Fruit fly (Drosophila melanogaster) whole organism, embryonic: Measurements from ENCODE around the gene Aef1.

ENCODE experiments used
- B-H1 ChIP-seq: fragments of 200-800 bp; sonication (Bioruptor generic); IDR thresholded peaks from 3 replicates; pipeline ENCODE4 v1.3.6; 2022; ENCODE audit warnings: missing biosample characterization, missing genetic modification characterization
- CG11456 ChIP-seq: fragments of 200-800 bp; sonication (Bioruptor generic); IDR thresholded peaks from 3 replicates; pipeline ENCODE4 v1.3.6; 2022; ENCODE audit warnings: missing biosample characterization, missing genetic modification characterization
- CG11504 ChIP-seq: fragments of 200-800 bp; sonication (Bioruptor generic); optimal IDR thresholded peaks from 3 replicates; lab custom pipeline; 2019; ENCODE audit warnings: missing biosample characterization, mild to moderate bottlenecking, missing genetic modification characterization, moderate library complexity
- CG1603 ChIP-seq: fragments of 200-800 bp; sonication (Bioruptor generic); optimal IDR thresholded peaks from 2 replicates; lab custom pipeline; 2019; ENCODE audit warnings: missing biosample characterization, mild to moderate bottlenecking, missing genetic modification characterization, moderate library complexity
- CG17186 ChIP-seq: fragments of 200-800 bp; sonication (Bioruptor generic); optimal IDR thresholded peaks from 3 replicates; lab custom pipeline; 2017; ENCODE audit warnings: missing biosample characterization, missing genetic modification reagents, missing genetic modification characterization
- CG17568 ChIP-seq: fragments of 200-800 bp; sonication (Bioruptor generic); optimal IDR thresholded peaks from 2 replicates; lab custom pipeline; 2018; ENCODE audit warnings: missing biosample characterization, mild to moderate bottlenecking, missing genetic modification characterization, moderate library complexity
- CG18011 ChIP-seq: fragments of 200-800 bp; sonication (Bioruptor generic); optimal IDR thresholded peaks from 2 replicates; lab custom pipeline; 2017; ENCODE audit warnings: missing biosample characterization, missing genetic modification characterization, mild to moderate bottlenecking, moderate library complexity, missing genotype
- CG2875 ChIP-seq: fragments of 200-800 bp; sonication (Bioruptor generic); optimal IDR thresholded peaks from 2 replicates; lab custom pipeline; 2017; ENCODE audit warnings: missing biosample characterization, mild to moderate bottlenecking, missing genetic modification characterization, missing genetic modification reagents
- CG32767 ChIP-seq: fragments of 200-800 bp; sonication (Bioruptor generic); IDR thresholded peaks from 2 replicates; pipeline ENCODE4 v1.3.6; 2022; ENCODE audit warnings: missing biosample characterization, missing genetic modification characterization
- CG5245 ChIP-seq: fragments of 200-800 bp; sonication (Bioruptor generic); optimal IDR thresholded peaks from 3 replicates; lab custom pipeline; 2016; ENCODE audit warnings: missing biosample characterization, missing genetic modification characterization
- CG6765 ChIP-seq: fragments of 200-800 bp; sonication (Bioruptor generic); optimal IDR thresholded peaks from 3 replicates; lab custom pipeline; 2017; ENCODE audit warnings: missing biosample characterization, mild to moderate bottlenecking, missing genetic modification characterization
- CG9932 ChIP-seq: fragments of 200-800 bp; sonication (Bioruptor generic); IDR thresholded peaks from 2 replicates; pipeline ENCODE4 v1.3.6; 2022; ENCODE audit warnings: missing biosample characterization, missing genetic modification characterization
- Ets65A ChIP-seq: fragments of 200-800 bp; sonication (Bioruptor generic); peaks from one replicate; lab custom pipeline; 2016; ENCODE audit warnings: missing biosample characterization, missing genetic modification characterization
- Gsc ChIP-seq: fragments of 200-800 bp; sonication (Bioruptor generic); IDR thresholded peaks from 2 replicates; pipeline ENCODE4 v1.3.6; 2022; ENCODE audit warnings: missing biosample characterization, missing genetic modification characterization
- HLH3B ChIP-seq: fragments of 200-800 bp; sonication (Bioruptor generic); IDR thresholded peaks from 2 replicates; pipeline ENCODE4 v1.3.6; 2022; ENCODE audit warnings: missing biosample characterization, missing genetic modification characterization
- Lpt ChIP-seq: fragments of >200 bp; optimal IDR thresholded peaks from 2 replicates; lab custom pipeline; 2018; ENCODE audit warnings: missing biosample characterization, missing genetic modification characterization
- Oli ChIP-seq: fragments of 200-800 bp; sonication (Bioruptor generic); optimal IDR thresholded peaks from 2 replicates; lab custom pipeline; 2018; ENCODE audit warnings: missing biosample characterization, mild to moderate bottlenecking, missing genetic modification characterization, moderate library complexity
- Optix ChIP-seq: fragments of 200-800 bp; sonication (Bioruptor generic); IDR thresholded peaks from 3 replicates; pipeline ENCODE4 v1.3.6; 2022; ENCODE audit warnings: missing biosample characterization, missing genetic modification characterization
- Spps ChIP-seq: fragments of 200-800 bp; sonication (Bioruptor generic); optimal IDR thresholded peaks from 2 replicates; lab custom pipeline; 2018; ENCODE audit warnings: missing biosample characterization, mild to moderate bottlenecking, missing genetic modification characterization
- aop ChIP-seq: fragments of 200-800 bp; sonication (Bioruptor generic); IDR thresholded peaks from 2 replicates; pipeline ENCODE4 v1.3.6; 2022; ENCODE audit warnings: missing biosample characterization, missing genetic modification characterization
- bab2 ChIP-seq: fragments of 200-800 bp; sonication (Bioruptor generic); optimal IDR thresholded peaks from 2 replicates; lab custom pipeline; 2016; ENCODE audit warnings: missing biosample characterization, missing genetic modification characterization
- cg ChIP-seq: fragments of 200-800 bp; sonication (Bioruptor generic); optimal IDR thresholded peaks from 3 replicates; lab custom pipeline; 2019; ENCODE audit warnings: missing biosample characterization, mild to moderate bottlenecking, missing genetic modification characterization, moderate library complexity
- chinmo ChIP-seq: fragments of 200-800 bp; sonication (Bioruptor generic); IDR thresholded peaks from 4 replicates; pipeline ENCODE4 v1.3.6; 2022; ENCODE audit warnings: missing biosample characterization, missing genetic modification characterization; ENCODE audit not compliant: partially characterized antibody
- chn ChIP-seq: fragments of 200-800 bp; sonication (Bioruptor generic); optimal IDR thresholded peaks from 2 replicates; lab custom pipeline; 2016; ENCODE audit warnings: missing biosample characterization, missing genetic modification characterization
- ci ChIP-seq: fragments of 200-800 bp; sonication (Bioruptor generic); IDR thresholded peaks from 3 replicates; pipeline ENCODE4 v1.3.6; 2022; ENCODE audit warnings: missing biosample characterization, missing genetic modification characterization
- da ChIP-seq: fragments of 200-800 bp; sonication (Bioruptor generic); optimal IDR thresholded peaks from 2 replicates; lab custom pipeline; 2016; ENCODE audit warnings: missing biosample characterization, missing genetic modification characterization
- ems ChIP-seq: fragments of 200-800 bp; sonication (Bioruptor generic); optimal IDR thresholded peaks from 3 replicates; lab custom pipeline; 2016; ENCODE audit warnings: missing biosample characterization, missing genetic modification characterization
- esg ChIP-seq: fragments of 200-800 bp; sonication (Bioruptor generic); conservative IDR thresholded peaks from 2 replicates; pipeline ENCODE4 v1.3.6; 2022; ENCODE audit warnings: missing biosample characterization, missing genetic modification characterization
- eve ChIP-seq, 2 experiments: fragments of >200 bp; optimal IDR thresholded peaks; 2 replicates each; lab custom pipeline; 2017; ENCODE audit warnings: missing biosample characterization in 2 of 2, missing genetic modification characterization in 2 of 2
- grau ChIP-seq: fragments of 200-800 bp; optimal IDR thresholded peaks from 3 replicates; lab custom pipeline; 2019; ENCODE audit warnings: missing biosample characterization, mild to moderate bottlenecking, missing genetic modification characterization, moderate library complexity
- klu ChIP-seq: fragments of 200-800 bp; sonication (Bioruptor generic); IDR thresholded peaks from 2 replicates; pipeline ENCODE4 v1.3.6; 2022; ENCODE audit warnings: missing biosample characterization, missing genetic modification characterization
- psq ChIP-seq: fragments of 200-800 bp; sonication (Bioruptor generic); optimal IDR thresholded peaks from 2 replicates; lab custom pipeline; 2017; ENCODE audit warnings: missing biosample characterization, missing genetic modification characterization
- sens ChIP-seq: fragments of 200-800 bp; sonication (Bioruptor generic); peaks from one replicate; lab custom pipeline; 2016; ENCODE audit warnings: missing biosample characterization, missing genetic modification characterization
- sisA ChIP-seq: fragments of 200-800 bp; sonication (Bioruptor generic); IDR thresholded peaks from 2 replicates; pipeline ENCODE4 v1.3.6; 2022; ENCODE audit warnings: missing biosample characterization, missing genetic modification characterization
- slbo ChIP-seq: fragments of 200-800 bp; sonication (Bioruptor generic); IDR thresholded peaks from 2 replicates; pipeline ENCODE4 v1.3.6; 2022; ENCODE audit warnings: missing biosample characterization, missing genetic modification characterization
- tin ChIP-seq: fragments of 200-800 bp; sonication (Bioruptor generic); optimal IDR thresholded peaks from 3 replicates; lab custom pipeline; 2016; ENCODE audit warnings: missing biosample characterization, missing genetic modification characterization
- unpg ChIP-seq: fragments of 200-800 bp; sonication (Bioruptor generic); optimal IDR thresholded peaks from 3 replicates; lab custom pipeline; 2018; ENCODE audit warnings: missing biosample characterization, mild to moderate bottlenecking, missing genetic modification characterization, moderate library complexity
- wdn ChIP-seq: fragments of 200-800 bp; sonication (Bioruptor generic); IDR thresholded peaks from 2 replicates; pipeline ENCODE4 v1.3.6; 2022; ENCODE audit warnings: missing biosample characterization, missing genetic modification characterization
- wek ChIP-seq: fragments of 200-800 bp; sonication (Bioruptor generic); optimal IDR thresholded peaks from 3 replicates; lab custom pipeline; 2018; ENCODE audit warnings: missing biosample characterization, mild to moderate bottlenecking, missing genetic modification characterization, moderate library complexity
- yki ChIP-seq: fragments of >200 bp; optimal IDR thresholded peaks from 3 replicates; lab custom pipeline; 2018

Aef1 gene

dm6 chr3L:21400206-21400605, 33.0 kb upstream of the Aef1 start (continued):
- TF ChIP-seq CG17186 (GFP tag; lab: Kevin White, UChicago) (no peak), da (GFP tag; lab: Kevin White, UChicago) (no peak), sisA (GFP tag; lab: Robert Waterston, UW) (no peak), Optix (GFP tag; lab: Robert Waterston, UW) (no peak), aop (GFP tag; lab: Robert Waterston, UW) (no peak), grau (tag; lab: Kevin White, UChicago) (no peak), chinmo (0 out of 4 replicates have a peak, but pooled peaks have one; percentile 47), B-H1 (no peak), wdn (no peak), CG32767 (no peak), CG17568 (GFP tag; lab: Kevin White, UChicago) (no peak), ems (GFP tag; lab: Kevin White, UChicago) (no peak), CG6765 (GFP tag; lab: Kevin White, UChicago) (no peak), CG11504 (tag; lab: Kevin White, UChicago) (peak; percentile 21), CG11456 (GFP tag; lab: Robert Waterston, UW) (no peak), CG9932 (GFP tag; lab: Robert Waterston, UW) (peak; percentile 31; the same call in 1 of the 2 replicates), CG5245 (GFP tag; lab: Kevin White, UChicago) (no peak), sens (GFP tag; lab: Kevin White, UChicago) (peak; percentile 28), klu (no peak), Gsc (no peak)

dm6 chr3L:21402552-21402951, 30.7 kb upstream of the Aef1 start:
- TF ChIP-seq Spps, result no peak
- no peak for TF ChIP-seq CG2875
- TF ChIP-seq eve (GFP tag; optimal IDR thresholded peaks at IDR 0.05; lab: Kevin White, UChicago), result peak in 1 of 2 experiments; percentile 47
- TF ChIP-seq Ets65A (GFP tag; lab: Kevin White, UChicago), result peak; percentile 90

- TF ChIP-seq CG1603 (tag; lab: Kevin White, UChicago) (no peak), yki (lab: Kevin White, UChicago) (no peak), HLH3B (GFP tag; lab: Robert Waterston, UW) (no peak), tin (GFP tag; lab: Kevin White, UChicago) (no peak), wdn (no peak), bab2 (GFP tag; lab: Kevin White, UChicago) (no peak), esg (GFP tag; lab: Robert Waterston, UW) (no peak), slbo (GFP tag; lab: Robert Waterston, UW) (no peak), ci (GFP tag; lab: Robert Waterston, UW) (no peak), psq (no peak), unpg (no peak), wek (GFP tag; lab: Kevin White, UChicago) (no peak), CG18011 (no peak), cg (no peak), chn (GFP tag; lab: Kevin White, UChicago) (no peak), Lpt (GFP tag; lab: Kevin White, UChicago) (no peak), Oli (tag; lab: Kevin White, UChicago) (no peak)
Measured at dm6 chr3L:21406638-21407037, 26.6 kb upstream of the Aef1 start, which contains the start of gene sa. Gene sa (minus strand): TSS chr3L:21406738.
